Worm (Caenorhabditis elegans) whole organism, L4 larva: ENCODE results near the gene C01F1.5.

ENCODE experiments used
- D1046.2 ChIP-seq: fragments of 200-800 bp; sonication (Bioruptor generic); IDR thresholded peaks from 2 replicates; pipeline ENCODE4 v1.3.6; 2022; ENCODE audit warnings: missing genetic modification characterization, missing compliant biosample characterization
- F37D6.2 ChIP-seq: sonication (generic microtip); optimal IDR thresholded peaks from 2 replicates; lab custom pipeline; 2016; ENCODE audit warnings: mild to moderate bottlenecking, missing genetic modification characterization, missing compliant biosample characterization
- R02D3.7 ChIP-seq: fragments of 150-350 bp; sonication (generic microtip); optimal IDR thresholded peaks from 3 replicates; lab custom pipeline; 2014; ENCODE audit warnings: missing biosample characterization, missing genetic modification characterization
- T20F7.1 ChIP-seq: fragments of 200-800 bp; sonication (Bioruptor generic); optimal IDR thresholded peaks from 2 replicates; lab custom pipeline; 2018; ENCODE audit warnings: mild to moderate bottlenecking, missing genetic modification characterization, missing compliant biosample characterization
- T26A8.4 ChIP-seq: fragments of 200-800 bp; sonication (Bioruptor generic); IDR thresholded peaks from 2 replicates; pipeline ENCODE4 v1.3.6; 2022; ENCODE audit warnings: missing genetic modification characterization, missing compliant biosample characterization
- Y105C5A.15 ChIP-seq: fragments of 200-800 bp; sonication (Bioruptor generic); IDR thresholded peaks from 2 replicates; pipeline ENCODE4 v1.3.6; 2022; ENCODE audit warnings: missing genetic modification characterization, missing compliant biosample characterization
- Y5F2A.4 ChIP-seq: fragments of 200-800 bp; sonication (Bioruptor generic); optimal IDR thresholded peaks from 2 replicates; lab custom pipeline; 2018; ENCODE audit warnings: mild to moderate bottlenecking, missing genetic modification characterization, missing compliant biosample characterization
- ZK546.5 ChIP-seq, 2 experiments: sonication (generic microtip); optimal IDR thresholded peaks; 2 replicates each; lab custom pipeline; 2017; ENCODE audit warnings: missing biosample characterization in 2 of 2, missing genetic modification characterization in 2 of 2
- aha-1 ChIP-seq: fragments of 150-350 bp; peaks from one replicate; lab custom pipeline; 2014; ENCODE audit warnings: missing biosample characterization, missing genetic modification characterization
- arid-1 ChIP-seq: fragments of 200-800 bp; sonication (Bioruptor generic); conservative IDR thresholded peaks from 2 replicates; pipeline ENCODE4 v1.3.6; 2022; ENCODE audit warnings: missing genetic modification reagents, missing genetic modification characterization, missing compliant biosample characterization
- ceh-20 ChIP-seq: fragments of 200-800 bp; sonication (Bioruptor generic); IDR thresholded peaks from 2 replicates; pipeline ENCODE4 v1.3.6; 2022; ENCODE audit warnings: missing genetic modification reagents, missing genetic modification characterization, missing compliant biosample characterization
- ceh-28 ChIP-seq: fragments of 150-350 bp; optimal IDR thresholded peaks from 2 replicates; lab custom pipeline; 2014; ENCODE audit warnings: missing biosample characterization, missing genetic modification reagents, missing genetic modification characterization
- ceh-32 ChIP-seq: sonication (generic microtip); optimal IDR thresholded peaks from 2 replicates; lab custom pipeline; 2016; ENCODE audit warnings: mild to moderate bottlenecking, missing genetic modification characterization, missing compliant biosample characterization; ENCODE audit not compliant: poor library complexity
- ces-1 ChIP-seq: fragments of 150-350 bp; sonication (generic microtip); optimal IDR thresholded peaks from 4 replicates; lab custom pipeline; 2014; ENCODE audit warnings: missing biosample characterization, missing genetic modification reagents, missing genetic modification characterization
- cey-2 ChIP-seq: sonication (generic microtip); optimal IDR thresholded peaks from 3 replicates; lab custom pipeline; 2017; ENCODE audit warnings: missing genetic modification characterization, mild to moderate bottlenecking, missing compliant biosample characterization, antibody characterized with exemption, borderline replicate concordance; ENCODE audit not compliant: insufficient read depth
- daf-12 ChIP-seq: fragments of 150-350 bp; optimal IDR thresholded peaks from 2 replicates; lab custom pipeline; 2014; ENCODE audit warnings: missing biosample characterization, missing genetic modification reagents, missing genetic modification characterization
- dmd-6 ChIP-seq: fragments of 200-800 bp; sonication (Bioruptor generic); IDR thresholded peaks from 2 replicates; pipeline ENCODE4 v1.3.6; 2022; ENCODE audit warnings: missing genetic modification reagents, missing genetic modification characterization, missing compliant biosample characterization
- dmd-8 ChIP-seq: fragments of 200-800 bp; sonication (Bioruptor generic); IDR thresholded peaks from 2 replicates; pipeline ENCODE4 v1.3.6; 2022; ENCODE audit warnings: missing genetic modification characterization, missing compliant biosample characterization
- dpl-1 ChIP-seq: fragments of 150-350 bp; optimal IDR thresholded peaks from 2 replicates; lab custom pipeline; 2014; ENCODE audit warnings: missing biosample characterization, missing genetic modification reagents, missing genetic modification characterization
- dve-1 ChIP-seq: sonication (generic microtip); optimal IDR thresholded peaks from 2 replicates; lab custom pipeline; 2017; ENCODE audit warnings: antibody characterized with exemption, mild to moderate bottlenecking, missing genetic modification characterization, missing compliant biosample characterization; ENCODE audit not compliant: insufficient read depth
- egl-43 ChIP-seq: fragments of 200-800 bp; sonication (Bioruptor generic); IDR thresholded peaks from 2 replicates; pipeline ENCODE4 v1.3.6; 2022; ENCODE audit warnings: missing genetic modification reagents, missing genetic modification characterization, missing compliant biosample characterization
- fkh-10 ChIP-seq: fragments of 150-350 bp; optimal IDR thresholded peaks from 2 replicates; lab custom pipeline; 2014; ENCODE audit warnings: missing biosample characterization, missing genetic modification reagents, missing genetic modification characterization
- gei-8 ChIP-seq: fragments of 200-800 bp; sonication (Bioruptor generic); optimal IDR thresholded peaks from 2 replicates; lab custom pipeline; 2018; ENCODE audit warnings: mild to moderate bottlenecking, missing genetic modification characterization, missing compliant biosample characterization
- hif-1 ChIP-seq, 2 experiments: sonication (generic microtip); optimal IDR thresholded peaks; 2 replicates each; lab custom pipeline; 2016 to 2017; ENCODE audit warnings: missing compliant biosample characterization in 2 of 2, missing genetic modification characterization in 2 of 2, missing genetic modification reagents in 2 of 2, missing genotype in 2 of 2, mild to moderate bottlenecking in 1 of 2
- hlh-30 ChIP-seq: sonication (generic microtip); optimal IDR thresholded peaks from 2 replicates; lab custom pipeline; 2017; ENCODE audit warnings: antibody characterized with exemption, mild to moderate bottlenecking, missing genetic modification characterization, missing compliant biosample characterization; ENCODE audit not compliant: insufficient read depth
- jun-1 ChIP-seq: fragments of 150-350 bp; optimal IDR thresholded peaks from 2 replicates; lab custom pipeline; 2014; ENCODE audit warnings: missing biosample characterization, missing genetic modification reagents, missing genetic modification characterization
- lin-15B ChIP-seq: fragments of 150-350 bp; sonication (generic microtip); optimal IDR thresholded peaks from 3 replicates; lab custom pipeline; 2014; ENCODE audit warnings: missing biosample characterization, missing genetic modification characterization
- madf-9 ChIP-seq: fragments of 200-800 bp; sonication (Bioruptor generic); conservative IDR thresholded peaks from 2 replicates; pipeline ENCODE4 v1.3.6; 2022; ENCODE audit warnings: missing genetic modification reagents, missing genetic modification characterization, missing compliant biosample characterization
- mxl-3 ChIP-seq: fragments of 200-800 bp; sonication (Bioruptor generic); optimal IDR thresholded peaks from 2 replicates; lab custom pipeline; 2018; ENCODE audit warnings: mild to moderate bottlenecking, missing genetic modification characterization, missing compliant biosample characterization
- nhr-10 ChIP-seq: fragments of 150-350 bp; optimal IDR thresholded peaks from 2 replicates; lab custom pipeline; 2014; ENCODE audit warnings: missing biosample characterization, missing genetic modification characterization
- nhr-111 ChIP-seq: fragments of 200-800 bp; sonication (Bioruptor generic); optimal IDR thresholded peaks from 2 replicates; lab custom pipeline; 2018; ENCODE audit warnings: mild to moderate bottlenecking, missing genetic modification characterization, missing compliant biosample characterization
- nhr-28 ChIP-seq: fragments of 150-350 bp; optimal IDR thresholded peaks from 2 replicates; lab custom pipeline; 2014; ENCODE audit warnings: missing biosample characterization, missing genetic modification characterization
- nhr-6 ChIP-seq: fragments of 150-350 bp; optimal IDR thresholded peaks from 2 replicates; lab custom pipeline; 2014; ENCODE audit warnings: missing biosample characterization, missing genetic modification characterization
- nhr-76 ChIP-seq: fragments of 150-350 bp; optimal IDR thresholded peaks from 2 replicates; lab custom pipeline; 2014; ENCODE audit warnings: missing biosample characterization, missing genetic modification characterization
- pqm-1 ChIP-seq: sonication (generic microtip); optimal IDR thresholded peaks from 2 replicates; lab custom pipeline; 2017; ENCODE audit warnings: missing biosample characterization, missing genetic modification characterization
- rbr-2 ChIP-seq: sonication (generic microtip); optimal IDR thresholded peaks from 2 replicates; lab custom pipeline; 2016; ENCODE audit warnings: missing genotype, missing genetic modification characterization, missing compliant biosample characterization
- saeg-2 ChIP-seq: fragments of 200-800 bp; sonication (Bioruptor generic); IDR thresholded peaks from 2 replicates; pipeline ENCODE4 v1.3.6; 2022; ENCODE audit warnings: missing genetic modification reagents, missing genetic modification characterization, missing compliant biosample characterization
- skn-1 ChIP-seq: fragments of 150-350 bp; optimal IDR thresholded peaks from 2 replicates; lab custom pipeline; 2014; ENCODE audit warnings: missing biosample characterization, missing genetic modification characterization
- snpc-1.2 ChIP-seq: fragments of 200-800 bp; sonication (Bioruptor generic); IDR thresholded peaks from 2 replicates; pipeline ENCODE4 v1.3.6; 2022; ENCODE audit warnings: missing genetic modification reagents, missing genetic modification characterization, missing compliant biosample characterization
- spr-1 ChIP-seq: sonication (generic microtip); optimal IDR thresholded peaks from 2 replicates; lab custom pipeline; 2016; ENCODE audit warnings: mild to moderate bottlenecking, missing genetic modification characterization, missing compliant biosample characterization
- unc-130 ChIP-seq: sonication (generic microtip); optimal IDR thresholded peaks from 2 replicates; lab custom pipeline; 2016; ENCODE audit warnings: missing genetic modification reagents, missing genetic modification characterization, missing compliant biosample characterization
- unc-62 ChIP-seq, 3 experiments: fragments of 150-350 bp in 1 of 3; sonication (generic microtip); optimal IDR thresholded peaks in 2 of 3; peaks in 1 of 3; 1 replicate in 1 of 3; 2 replicates in 2 of 3; lab custom pipeline; 2014 to 2017; ENCODE audit warnings: missing biosample characterization in 3 of 3, missing genetic modification characterization in 3 of 3, missing genetic modification reagents in 3 of 3, missing genotype in 1 of 3
- zag-1 ChIP-seq: fragments of 150-350 bp; optimal IDR thresholded peaks from 2 replicates; lab custom pipeline; 2014; ENCODE audit warnings: missing biosample characterization, missing genetic modification characterization
- zip-11 ChIP-seq: fragments of 200-800 bp; sonication (Bioruptor generic); IDR thresholded peaks from 2 replicates; pipeline ENCODE4 v1.3.6; 2022; ENCODE audit warnings: missing genetic modification characterization, missing compliant biosample characterization

Gene C01F1.5

DNA sequence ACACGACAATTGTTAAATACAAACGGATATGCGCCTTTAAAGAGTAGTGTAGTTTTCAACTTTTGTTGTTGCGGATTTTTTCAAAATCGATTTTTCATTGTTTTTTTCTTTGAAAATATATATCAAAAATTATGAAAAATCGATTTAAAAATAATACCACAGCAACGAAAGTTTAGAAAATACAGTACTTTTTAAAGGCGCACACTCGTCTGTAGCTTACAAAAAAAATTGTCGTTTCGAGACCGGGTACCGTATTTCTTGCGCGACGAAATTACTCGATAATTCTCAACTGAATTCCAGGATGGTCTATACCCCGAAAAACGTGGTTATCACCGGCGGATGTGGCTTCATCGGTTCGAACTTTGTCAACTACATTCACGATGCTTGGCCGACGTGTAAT lies 13.2 kb upstream of the C01F1.5 start, which contains the start of gene rml-4:
Gene rml-4 (plus strand): TSS at position 301 of the 400 bp plus-strand sequence.
- TF ChIP-seq lin-15B (tag; lab: Kevin White, UChicago) = no peak
- TF ChIP-seq spr-1 = no peak
- TF ChIP-seq T26A8.4 (GFP tag; lab: Robert Waterston, UW) = no peak

ce11 chrII:4294189-4294588 lies 12.5 kb upstream of the C01F1.5 start:
- TF ChIP-seq hif-1 (tag; optimal IDR thresholded peaks at IDR 0.05; lab: Kevin White, UChicago) (no peak), unc-62 (GFP tag; optimal IDR thresholded peaks at IDR 0.05 in 1 of 2; lab: Kevin White, UChicago) (no peak), unc-62 (tag; optimal IDR thresholded peaks at IDR 0.05; lab: Kevin White, UChicago) (no peak), nhr-76 (tag; lab: Kevin White, UChicago) (no peak)

DNA sequence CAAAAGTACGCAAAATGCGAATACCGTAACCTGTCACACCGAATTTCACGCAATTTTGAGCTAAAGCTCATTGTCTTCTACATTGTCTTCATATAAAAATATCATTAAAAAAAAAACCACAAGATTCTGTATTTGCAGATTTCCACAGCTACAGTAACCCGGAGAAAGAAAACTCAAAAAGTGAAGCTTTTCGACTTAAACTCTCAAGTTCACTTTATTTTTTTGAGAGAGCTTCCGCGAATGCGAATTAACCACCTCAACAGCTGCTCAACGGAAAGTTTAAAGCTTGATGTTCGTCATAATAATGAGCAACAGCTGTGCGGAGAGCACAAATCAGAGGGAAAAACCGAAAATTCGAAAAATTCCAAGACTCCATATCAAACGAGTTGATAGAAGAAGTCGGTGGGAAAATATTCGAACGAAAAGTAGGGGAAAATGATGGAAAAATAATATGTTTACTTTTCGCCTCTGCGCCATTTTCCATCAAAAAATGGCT lies 11.4 kb upstream of the C01F1.5 start:
- TF ChIP-seq skn-1 (tag; lab: Kevin White, UChicago) = no peak
- no peak for TF ChIP-seq madf-9 (GFP tag; lab: Robert Waterston, UW)
- TF ChIP-seq cey-2 = no peak
- no peak for TF ChIP-seq mxl-3 (GFP tag; lab: Kevin White, UChicago)
- TF ChIP-seq egl-43 (GFP tag; lab: Robert Waterston, UW) = no peak
- no peak for TF ChIP-seq arid-1 (GFP tag; lab: Robert Waterston, UW)
- no peak for TF ChIP-seq jun-1 (tag; lab: Kevin White, UChicago)
- TF ChIP-seq aha-1 (tag; lab: Kevin White, UChicago) = peak; percentile 64
- no peak for TF ChIP-seq zag-1
- TF ChIP-seq unc-62 (GFP tag; optimal IDR thresholded peaks at IDR 0.05 in 1 of 2; lab: Kevin White, UChicago) = peak in 1 of 2 experiments; percentile 55
- TF ChIP-seq unc-62 (tag; optimal IDR thresholded peaks at IDR 0.05; lab: Kevin White, UChicago) = no peak
- no peak for TF ChIP-seq rbr-2
- no peak for TF ChIP-seq unc-130 (GFP tag; lab: Kevin White, UChicago)

- no peak for TF ChIP-seq dmd-6 (GFP tag; lab: Robert Waterston, UW)
- no peak for TF ChIP-seq gei-8 (GFP tag; lab: Kevin White, UChicago)
- no peak for TF ChIP-seq D1046.2 (GFP tag; lab: Robert Waterston, UW)
- TF ChIP-seq fkh-10 (GFP tag; lab: Kevin White, UChicago) = peak; percentile 10
- TF ChIP-seq F37D6.2 (tag; lab: Kevin White, UChicago) = no peak
- TF ChIP-seq ces-1 (GFP tag; lab: Kevin White, UChicago) = peak; percentile 4
- no peak for TF ChIP-seq egl-43 (GFP tag; lab: Robert Waterston, UW)
- no peak for TF ChIP-seq dmd-8 (GFP tag; lab: Robert Waterston, UW)
- no peak for TF ChIP-seq R02D3.7
- no peak for TF ChIP-seq dpl-1 (GFP tag; lab: Kevin White, UChicago)
- no peak for TF ChIP-seq ZK546.5 (tag; optimal IDR thresholded peaks at IDR 0.05; lab: Kevin White, UChicago)
- no peak for TF ChIP-seq Y105C5A.15
Measured at ce11 chrII:4291799-4292198, 10.2 kb upstream of the C01F1.5 start.

- no peak for TF ChIP-seq Y5F2A.4 (GFP tag; lab: Kevin White, UChicago)
- no peak for TF ChIP-seq nhr-111
- TF ChIP-seq snpc-1.2 = no peak
- TF ChIP-seq ceh-32 (tag; lab: Kevin White, UChicago) = no peak
- peak; percentile 15 for TF ChIP-seq dve-1 (tag; lab: Kevin White, UChicago)
- TF ChIP-seq daf-12 (tag; lab: Kevin White, UChicago) = no peak
- TF ChIP-seq D1046.2 (GFP tag; lab: Robert Waterston, UW) = no peak
- TF ChIP-seq unc-62 (GFP tag; optimal IDR thresholded peaks at IDR 0.05 in 1 of 2; lab: Kevin White, UChicago) = peak in 1 of 2 experiments; percentile 27
- no peak for TF ChIP-seq unc-62 (tag; optimal IDR thresholded peaks at IDR 0.05; lab: Kevin White, UChicago)
- no peak for TF ChIP-seq gei-8 (GFP tag; lab: Kevin White, UChicago)
- TF ChIP-seq T20F7.1 (GFP tag; lab: Kevin White, UChicago) = no peak
- peak; percentile 32 for TF ChIP-seq nhr-6 (tag; lab: Kevin White, UChicago)
- peak; percentile 5 for TF ChIP-seq pqm-1
- no peak for TF ChIP-seq hlh-30 (tag; lab: Kevin White, UChicago)
- no peak for TF ChIP-seq nhr-10
- TF ChIP-seq ZK546.5 (tag; optimal IDR thresholded peaks at IDR 0.05; lab: Kevin White, UChicago) = no peak
- TF ChIP-seq saeg-2 (GFP tag; lab: Robert Waterston, UW) = no peak
- TF ChIP-seq ceh-28 (tag; lab: Kevin White, UChicago) = no peak
- no peak for TF ChIP-seq zip-11
- TF ChIP-seq ceh-20 = no peak
- peak; percentile 4 for TF ChIP-seq nhr-28
Measured at ce11 chrII:4288572-4288971, 6.9 kb upstream of the C01F1.5 start.
